Fruit fly (Drosophila melanogaster) whole organism, embryonic: Measurements from ENCODE around the gene Rsbp15.

Source experiments
- Aef1 ChIP-seq: fragments of 200-800 bp; sonication (Bioruptor generic); IDR thresholded peaks from 3 replicates; pipeline ENCODE4 v1.3.6; 2022; ENCODE audit warnings: missing biosample characterization, missing genetic modification characterization
- Awh ChIP-seq: fragments of 200-800 bp; sonication (Bioruptor generic); IDR thresholded peaks from 2 replicates; pipeline ENCODE4, ENCODE4 v1.3.6; 2022; ENCODE audit warnings: missing biosample characterization, missing genetic modification characterization
- B-H2 ChIP-seq: fragments of 200-800 bp; sonication (Bioruptor generic); optimal IDR thresholded peaks from 2 replicates; lab custom pipeline; 2018; ENCODE audit warnings: missing biosample characterization, mild to moderate bottlenecking, missing genetic modification characterization
- CG11398 ChIP-seq: fragments of 200-800 bp; sonication (Bioruptor generic); optimal IDR thresholded peaks from 2 replicates; lab custom pipeline; 2016; ENCODE audit warnings: missing biosample characterization, missing genetic modification characterization
- CG11696 ChIP-seq: fragments of 200-800 bp; sonication (Bioruptor generic); IDR thresholded peaks from 2 replicates; pipeline ENCODE4 v1.3.6; 2022; ENCODE audit warnings: missing biosample characterization, missing genetic modification characterization
- CG12071 ChIP-seq: fragments of 200-800 bp; sonication (Bioruptor generic); optimal IDR thresholded peaks from 3 replicates; lab custom pipeline; 2018; ENCODE audit warnings: missing biosample characterization, mild to moderate bottlenecking, missing genetic modification characterization
- CG13624 ChIP-seq: fragments of 200-800 bp; sonication (Bioruptor generic); optimal IDR thresholded peaks from 2 replicates; lab custom pipeline; 2016; ENCODE audit warnings: missing biosample characterization, missing genetic modification characterization
- CG14014 ChIP-seq: fragments of 200-800 bp; sonication (Bioruptor generic); IDR thresholded peaks from 2 replicates; pipeline ENCODE4 v1.3.6; 2022; ENCODE audit warnings: missing biosample characterization, missing genetic modification characterization
- CG14441 ChIP-seq: fragments of 200-800 bp; sonication (Bioruptor generic); IDR thresholded peaks from 2 replicates; pipeline ENCODE4 v1.3.6; 2022; ENCODE audit warnings: missing biosample characterization, missing genetic modification characterization
- CG1529 ChIP-seq: fragments of 200-800 bp; sonication (Bioruptor generic); optimal IDR thresholded peaks from 3 replicates; lab custom pipeline; 2018; ENCODE audit warnings: missing biosample characterization, missing genetic modification characterization
- CG17829 ChIP-seq: fragments of 200-800 bp; optimal IDR thresholded peaks from 2 replicates; lab custom pipeline; 2019; ENCODE audit warnings: missing biosample characterization, mild to moderate bottlenecking, missing genetic modification characterization, moderate library complexity
- CG2129 ChIP-seq: fragments of 200-800 bp; sonication (Bioruptor generic); IDR thresholded peaks from 2 replicates; pipeline ENCODE4 v1.3.6; 2022; ENCODE audit warnings: missing biosample characterization, missing genetic modification characterization; ENCODE audit not compliant: partially characterized antibody
- CG2678 ChIP-seq: fragments of 200-800 bp; sonication (Bioruptor generic); optimal IDR thresholded peaks from 3 replicates; lab custom pipeline; 2019; ENCODE audit warnings: missing biosample characterization, mild to moderate bottlenecking, missing genetic modification characterization, moderate library complexity
- CG31224 ChIP-seq: fragments of 200-800 bp; sonication (Bioruptor generic); IDR thresholded peaks from 2 replicates; pipeline ENCODE4 v1.3.6; 2022; ENCODE audit warnings: missing biosample characterization, missing genetic modification characterization
- CG34376 ChIP-seq: fragments of 200-800 bp; sonication (Bioruptor generic); optimal IDR thresholded peaks from 2 replicates; lab custom pipeline; 2018; ENCODE audit warnings: missing biosample characterization, mild to moderate bottlenecking, missing genetic modification characterization
- CG3726 ChIP-seq: fragments of 200-800 bp; sonication (Bioruptor generic); IDR thresholded peaks from 3 replicates; pipeline ENCODE4, ENCODE4 v1.3.6; 2022; ENCODE audit warnings: missing biosample characterization, missing genetic modification characterization
- CG4360 ChIP-seq: fragments of 200-800 bp; sonication (Bioruptor generic); IDR thresholded peaks from 2 replicates; pipeline ENCODE4 v1.3.6; 2022; ENCODE audit warnings: missing biosample characterization, missing genetic modification characterization
- CG4854 ChIP-seq: fragments of 200-800 bp; sonication (Bioruptor generic); optimal IDR thresholded peaks from 2 replicates; lab custom pipeline; 2016; ENCODE audit warnings: missing biosample characterization, missing genetic modification characterization, inconsistent platforms
- CG8359 ChIP-seq: fragments of 200-800 bp; sonication (Bioruptor generic); optimal IDR thresholded peaks from 2 replicates; lab custom pipeline; 2017; ENCODE audit warnings: missing biosample characterization, mild to moderate bottlenecking, missing genetic modification characterization, borderline replicate concordance
- CG9797 ChIP-seq: fragments of 200-800 bp; sonication (Bioruptor generic); optimal IDR thresholded peaks from 3 replicates; lab custom pipeline; 2018; ENCODE audit warnings: missing biosample characterization, mild to moderate bottlenecking, missing genetic modification characterization
- Deaf1 ChIP-seq: fragments of 200-800 bp; optimal IDR thresholded peaks from 3 replicates; lab custom pipeline; 2019; ENCODE audit warnings: missing biosample characterization, mild to moderate bottlenecking, missing genetic modification characterization, moderate library complexity
- Dip2 ChIP-seq: fragments of 200-800 bp; sonication (Bioruptor generic); IDR thresholded peaks from 2 replicates; pipeline ENCODE4 v1.3.6; 2022; ENCODE audit warnings: missing biosample characterization, missing genetic modification characterization
- Elba2 ChIP-seq: fragments of 200-800 bp; sonication (Bioruptor generic); optimal IDR thresholded peaks from 3 replicates; lab custom pipeline; 2016; ENCODE audit warnings: missing biosample characterization, missing genetic modification characterization
- HLH54F ChIP-seq: fragments of 200-800 bp; sonication (Bioruptor generic); optimal IDR thresholded peaks from 3 replicates; lab custom pipeline; 2016; ENCODE audit warnings: missing biosample characterization, missing genetic modification characterization
- Hand ChIP-seq: fragments of 200-800 bp; sonication (Bioruptor generic); optimal IDR thresholded peaks from 2 replicates; lab custom pipeline; 2017; ENCODE audit warnings: mild to moderate bottlenecking, missing biosample characterization, missing genetic modification reagents, missing genetic modification characterization
- Lpt ChIP-seq: fragments of >200 bp; optimal IDR thresholded peaks from 2 replicates; lab custom pipeline; 2018; ENCODE audit warnings: missing biosample characterization, missing genetic modification characterization
- Opbp ChIP-seq: fragments of 200-800 bp; sonication (Bioruptor generic); IDR thresholded peaks from 3 replicates; pipeline ENCODE4 v1.3.6; 2022; ENCODE audit warnings: missing biosample characterization, missing genetic modification characterization; ENCODE audit not compliant: partially characterized antibody
- Ptx1 ChIP-seq: fragments of 200-800 bp; sonication (Bioruptor generic); IDR thresholded peaks from 2 replicates; pipeline ENCODE4 v1.3.6; 2022; ENCODE audit warnings: missing biosample characterization, missing genetic modification characterization
- Sin3A ChIP-seq: fragments of >200 bp; optimal IDR thresholded peaks from 2 replicates; lab custom pipeline; 2018
- Sry-β ChIP-seq: fragments of 200-800 bp; sonication (Bioruptor generic); optimal IDR thresholded peaks from 2 replicates; lab custom pipeline; 2018; ENCODE audit warnings: missing biosample characterization, mild to moderate bottlenecking, missing genetic modification characterization, moderate library complexity
- TFAM ChIP-seq: fragments of 200-800 bp; sonication (Bioruptor generic); optimal IDR thresholded peaks from 2 replicates; lab custom pipeline; 2017; ENCODE audit warnings: missing biosample characterization, missing genetic modification characterization, inconsistent platforms
- Taf1 ChIP-seq: fragments of 200-800 bp; sonication (Bioruptor generic); IDR thresholded peaks from 2 replicates; pipeline ENCODE4 v1.3.6; 2022; ENCODE audit warnings: missing biosample characterization, missing genetic modification characterization
- dati ChIP-seq: fragments of 200-800 bp; sonication (Bioruptor generic); IDR thresholded peaks from 2 replicates; pipeline ENCODE4 v1.3.6; 2022; ENCODE audit warnings: missing biosample characterization, missing genetic modification characterization
- dmrt11E ChIP-seq: fragments of 200-800 bp; sonication (Bioruptor generic); optimal IDR thresholded peaks from 3 replicates; lab custom pipeline; 2018; ENCODE audit warnings: missing biosample characterization, mild to moderate bottlenecking, missing genetic modification characterization, moderate library complexity
- gsb ChIP-seq: fragments of 200-800 bp; sonication (Bioruptor generic); IDR thresholded peaks from 2 replicates; pipeline ENCODE4 v1.3.6; 2022; ENCODE audit warnings: missing biosample characterization, missing genetic modification characterization
- gt ChIP-seq: fragments of 200-800 bp; sonication (Bioruptor generic); IDR thresholded peaks from 2 replicates; pipeline ENCODE4 v1.3.6; 2022; ENCODE audit warnings: missing biosample characterization, missing genetic modification characterization
- hth ChIP-seq: fragments of >200 bp; optimal IDR thresholded peaks from 2 replicates; lab custom pipeline; 2017; ENCODE audit warnings: inconsistent platforms
- insv ChIP-seq, 2 experiments: fragments of 200-800 bp; sonication (Bioruptor generic); optimal IDR thresholded peaks; 3 replicates each; lab custom pipeline; 2016 to 2018; ENCODE audit warnings: missing biosample characterization in 2 of 2, missing genetic modification characterization in 2 of 2
- jing ChIP-seq: fragments of 200-800 bp; sonication (Bioruptor generic); optimal IDR thresholded peaks from 2 replicates; lab custom pipeline; 2018; ENCODE audit warnings: missing biosample characterization, mild to moderate bottlenecking, missing genetic modification characterization
- kay ChIP-seq: fragments of 200-800 bp; sonication (Bioruptor generic); optimal IDR thresholded peaks from 2 replicates; lab custom pipeline; 2016; ENCODE audit warnings: missing biosample characterization, missing genetic modification characterization
- ken ChIP-seq: fragments of 200-800 bp; sonication (Bioruptor generic); IDR thresholded peaks from 3 replicates; pipeline ENCODE4 v1.3.6; 2022; ENCODE audit warnings: missing biosample characterization, missing genetic modification characterization
- kni ChIP-seq: fragments of 200-800 bp; sonication (Bioruptor generic); optimal IDR thresholded peaks from 3 replicates; lab custom pipeline; 2017; ENCODE audit warnings: mild to moderate bottlenecking, missing biosample characterization, missing genetic modification reagents, missing genetic modification characterization
- pan ChIP-seq, 4 experiments: fragments of >200 bp in 3 of 4; fragments of 200-800 bp in 1 of 4; sonication (Bioruptor generic) in 1 of 4; optimal IDR thresholded peaks in 3 of 4; IDR thresholded peaks in 1 of 4; 2 replicates each; pipeline versions ENCODE4 v1.3.6 to Lab custom; 2017 to 2022; ENCODE audit warnings: missing biosample characterization in 2 of 4, missing genetic modification characterization in 2 of 4, mixed read lengths in 1 of 4
- pum ChIP-seq: fragments of 200-800 bp; sonication (Bioruptor generic); optimal IDR thresholded peaks from 2 replicates; lab custom pipeline; 2016; ENCODE audit warnings: missing biosample characterization, missing genetic modification characterization
- scrt ChIP-seq: fragments of 200-800 bp; sonication (Bioruptor generic); optimal IDR thresholded peaks from 2 replicates; lab custom pipeline; 2018; ENCODE audit warnings: missing biosample characterization, mild to moderate bottlenecking, missing genetic modification characterization, moderate library complexity
- sna ChIP-seq: fragments of 200-800 bp; sonication (Bioruptor generic); IDR thresholded peaks from 2 replicates; pipeline ENCODE4 v1.3.6; 2022; ENCODE audit warnings: missing biosample characterization, missing genetic modification characterization; ENCODE audit not compliant: partially characterized antibody
- sug ChIP-seq: fragments of 200-800 bp; optimal IDR thresholded peaks from 2 replicates; lab custom pipeline; 2019; ENCODE audit warnings: missing biosample characterization, mild to moderate bottlenecking, missing genetic modification characterization, moderate library complexity
- tll ChIP-seq, 2 experiments: fragments of 200-800 bp in 1 of 2; fragments of >200 bp in 1 of 2; sonication (Bioruptor generic) in 1 of 2; optimal IDR thresholded peaks; 2 replicates each; lab custom pipeline; 2017 to 2019; ENCODE audit warnings: missing biosample characterization in 2 of 2, missing genetic modification characterization in 2 of 2, mild to moderate bottlenecking in 1 of 2, moderate library complexity in 1 of 2
- toy ChIP-seq: fragments of 200-800 bp; sonication (Bioruptor generic); IDR thresholded peaks from 2 replicates; pipeline ENCODE4 v1.3.6; 2022; ENCODE audit warnings: missing biosample characterization, missing genetic modification characterization
- vvl ChIP-seq: fragments of 200-800 bp; sonication (Bioruptor generic); IDR thresholded peaks from 2 replicates; pipeline ENCODE4 v1.3.6; 2022; ENCODE audit warnings: missing biosample characterization, missing genetic modification characterization

Gene Rsbp15

DNA sequence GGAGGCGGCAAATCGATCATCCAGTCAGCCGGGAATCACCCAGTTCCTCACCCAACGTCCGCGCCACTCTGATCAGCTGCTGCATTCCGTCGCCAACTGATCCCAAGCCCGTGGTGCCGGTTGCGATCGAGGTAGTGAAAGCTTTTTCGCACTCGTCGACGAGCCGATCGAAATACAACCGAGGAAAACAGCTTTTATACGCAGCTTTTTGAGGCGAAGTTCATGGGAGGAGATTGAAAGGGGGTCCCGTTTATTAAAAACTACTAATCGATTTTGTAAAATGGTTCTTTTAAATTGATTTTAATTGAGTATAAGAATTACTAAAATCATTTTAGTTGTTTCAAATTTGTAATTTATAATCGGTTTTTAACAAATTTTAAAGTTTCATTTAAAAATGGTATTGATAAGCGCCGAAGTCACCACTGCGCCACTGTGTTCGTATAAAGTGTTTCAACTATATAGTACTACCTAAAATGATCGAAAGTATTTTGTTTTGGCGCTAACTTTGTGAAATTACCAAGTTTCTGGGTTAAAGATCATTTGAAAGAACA lies 746 bp upstream of the Rsbp15 start, which contains the start of gene CG4860 (continued):
- TF ChIP-seq Ptx1 (GFP tag; lab: Robert Waterston, UW) (peak; percentile 91), CG9797 (GFP tag; lab: Kevin White, UChicago) (no peak), Elba2 (no peak), kni (GFP tag; lab: Kevin White, UChicago) (no peak), CG4360 (no peak), vvl (GFP tag; lab: Robert Waterston, UW) (peak; percentile 91), sna (no peak), kay (GFP tag; lab: Kevin White, UChicago) (peak; percentile 85), pum (peak; percentile 84), Lpt (GFP tag; lab: Kevin White, UChicago) (no peak), CG13624 (peak; percentile 87), gsb (peak; percentile 78; the same call in 1 of the 2 replicates), TFAM (GFP tag; lab: Kevin White, UChicago) (peak; percentile 49), HLH54F (GFP tag; lab: Kevin White, UChicago) (peak; percentile 89), Taf1 (GFP tag; lab: Robert Waterston, UW) (peak; percentile 71; the same call in 1 of the 2 replicates), Opbp (GFP tag; lab: Robert Waterston, UW) (no peak), CG1529 (GFP tag; lab: Kevin White, UChicago) (peak; percentile 65), insv (GFP tag; optimal IDR thresholded peaks at IDR 0.05; lab: Kevin White, UChicago) (peak in 1 of 2 experiments; percentile 11), ken (GFP tag; lab: Robert Waterston, UW) (peak; percentile 87), CG12071 (GFP tag; lab: Kevin White, UChicago) (peak; percentile 74), CG17829 (tag; lab: Kevin White, UChicago) (peak; percentile 85), CG2678 (tag; lab: Kevin White, UChicago) (peak; percentile 91), Awh (GFP tag; lab: Robert Waterston, UW) (peak; percentile 69; the same call in 1 of the 2 replicates), hth (no peak), CG3726 (GFP tag; lab: Robert Waterston, UW) (0 out of 3 replicates have a peak, but pooled peaks have one; percentile 24), CG14441 (GFP tag; lab: Robert Waterston, UW) (peak; percentile 89), dati (peak; percentile 43; the same call in 1 of the 2 replicates), tll (GFP tag; optimal IDR thresholded peaks at IDR 0.05; lab: Kevin White, UChicago) (no peak), CG34376 (GFP tag; lab: Kevin White, UChicago) (peak; percentile 55), Hand (peak; percentile 50), scrt (GFP tag; lab: Kevin White, UChicago) (peak; percentile 71), B-H2 (GFP tag; lab: Kevin White, UChicago) (peak; percentile 80), jing (GFP tag; lab: Kevin White, UChicago) (peak; percentile 46), CG8359 (no peak), CG14014 (GFP tag; lab: Robert Waterston, UW) (peak; percentile 91), CG2129 (no peak), Deaf1 (peak; percentile 94), gt (0 out of 2 replicates have a peak, but pooled peaks have one; percentile 14), Aef1 (GFP tag; lab: Robert Waterston, UW) (peak; percentile 82), sug (tag; lab: Kevin White, UChicago) (peak; percentile 86), CG31224 (GFP tag; lab: Robert Waterston, UW) (peak; percentile 80), Dip2 (no peak), Sry-β (GFP tag; lab: Kevin White, UChicago) (no peak), CG11696 (GFP tag; lab: Robert Waterston, UW) (peak; percentile 36; the same call in 1 of the 2 replicates), CG4854 (GFP tag; lab: Kevin White, UChicago) (peak; percentile 64), dmrt11E (tag; lab: Kevin White, UChicago) (no peak), toy (GFP tag; lab: Robert Waterston, UW) (peak; percentile 26; the same call in 1 of the 2 replicates), CG11398 (GFP tag; lab: Kevin White, UChicago) (peak; percentile 46), pan (optimal IDR thresholded peaks at IDR 0.05; lab: Kevin White, UChicago) (no peak), pan (GFP tag; optimal IDR thresholded peaks at IDR 0.05 in 1 of 2, IDR thresholded peaks at IDR 0.05 in 1 of 2) (peak in 1 of 2 experiments; percentile 92), Sin3A (no peak)
